Fruit fly (Drosophila melanogaster): ENCODE data around the gene Ada.

The Ada gene

dm6 chr3R:9031797-9032418, 33.1 kb upstream of the Ada start (continued):
- TF ChIP-seq Abd-B (GFP tag; optimal IDR thresholded peaks at IDR 0.05) (peak; percentile 75), nom (GFP tag; optimal IDR thresholded peaks at IDR 0.05) (peak; percentile 97), crp (GFP tag; optimal IDR thresholded peaks at IDR 0.05) (peak; percentile 13 to 41), Pdp1 (GFP tag; optimal IDR thresholded peaks at IDR 0.05) (peak; percentile 63 to 83), CG11398 (GFP tag; optimal IDR thresholded peaks at IDR 0.05) (peak; percentile 71), CG2678 (tag; optimal IDR thresholded peaks at IDR 0.05) (peak; percentile 87), Hey (tag; optimal IDR thresholded peaks at IDR 0.05) (peak; percentile 7), YL-1 (GFP tag; optimal IDR thresholded peaks at IDR 0.05) (peak; percentile 16), CG17361 (GFP tag; IDR thresholded peaks at IDR 0.05) (peak; percentile 88), al (GFP tag; IDR thresholded peaks at IDR 0.05) (peak; percentile 76), CG3847 (GFP tag; IDR thresholded peaks at IDR 0.05) (peak; percentile 86), Ada2b (GFP tag; IDR thresholded peaks at IDR 0.05) (peak; percentile 89), Sry-δ (GFP tag; optimal IDR thresholded peaks at IDR 0.05) (peak; percentile 49), lola (GFP tag; optimal IDR thresholded peaks at IDR 0.05) (peak in 1 of 3 experiments; percentile 53), Adf1 (GFP tag; IDR thresholded peaks at IDR 0.05) (peak; percentile 50), HLH4C (GFP tag; IDR thresholded peaks at IDR 0.05; ENCODE audit: partially characterized antibody) (no peak), dpn (GFP tag; optimal IDR thresholded peaks at IDR 0.05) (peak; percentile 78 to 89), jing (GFP tag; optimal IDR thresholded peaks at IDR 0.05) (peak; percentile 73), Asciz (GFP tag; optimal IDR thresholded peaks at IDR 0.05) (peak; percentile 87), Trl (optimal IDR thresholded peaks at IDR 0.05) (no peak), Trl (GFP tag; optimal IDR thresholded peaks at IDR 0.05) (peak; percentile 85), D (optimal IDR thresholded peaks at IDR 0.05) (peak; percentile 7), D (GFP tag; optimal IDR thresholded peaks at IDR 0.05) (peak; percentile 83), lilli (GFP tag; optimal IDR thresholded peaks at IDR 0.05) (peak; percentile 94), Dfd (GFP tag; optimal IDR thresholded peaks at IDR 0.05) (no peak), CG9437 (GFP tag; optimal IDR thresholded peaks at IDR 0.05) (peak; percentile 69), Oaz (GFP tag; IDR thresholded peaks at IDR 0.05) (peak; percentile 80), vfl (GFP tag; optimal IDR thresholded peaks at IDR 0.05) (peak; percentile 80), CG15696 (tag; optimal IDR thresholded peaks at IDR 0.05) (no peak), unpg (GFP tag; optimal IDR thresholded peaks at IDR 0.05) (peak; percentile 91), CG43689 (GFP tag; IDR thresholded peaks at IDR 0.05) (peak; percentile 86), btn (GFP tag; optimal IDR thresholded peaks at IDR 0.05) (peak; percentile 74), Med (GFP tag) (peak; percentile 97), CkIIα-i1 (GFP tag; IDR thresholded peaks at IDR 0.05) (peak; percentile 79), CG3163 (GFP tag; optimal IDR thresholded peaks at IDR 0.05) (peak; percentile 54), ac (GFP tag; optimal IDR thresholded peaks at IDR 0.05) (peak; percentile 46), jigr1 (GFP tag; IDR thresholded peaks at IDR 0.05) (peak; percentile 66; the same call in 1 of the 3 replicates), CG15514 (GFP tag; optimal IDR thresholded peaks at IDR 0.05) (peak; percentile 75), org-1 (GFP tag; optimal IDR thresholded peaks at IDR 0.05) (peak; percentile 87), dmrt99B (tag; optimal IDR thresholded peaks at IDR 0.05) (peak; percentile 93), dm (GFP tag; optimal IDR thresholded peaks at IDR 0.05) (peak; percentile 58), CG18262 (tag; optimal IDR thresholded peaks at IDR 0.05) (peak; percentile 84), CG1647 (GFP tag; optimal IDR thresholded peaks at IDR 0.05) (peak; percentile 88), en (GFP tag; optimal IDR thresholded peaks at IDR 0.05) (peak; percentile 44), CG11085 (GFP tag; IDR thresholded peaks at IDR 0.05) (peak; percentile 74), Fer3 (tag; optimal IDR thresholded peaks at IDR 0.05) (peak; percentile 90), klu (GFP tag; IDR thresholded peaks at IDR 0.05) (peak; percentile 29; the same call in 1 of the 2 replicates), tna (GFP tag; IDR thresholded peaks at IDR 0.05; ENCODE audit: partially characterized antibody) (no peak), mld (GFP tag; IDR thresholded peaks at IDR 0.05; ENCODE audit: partially characterized antibody) (no peak)
